Fruit fly (Drosophila melanogaster): Measurements from ENCODE around the gene kkv.

DNA sequence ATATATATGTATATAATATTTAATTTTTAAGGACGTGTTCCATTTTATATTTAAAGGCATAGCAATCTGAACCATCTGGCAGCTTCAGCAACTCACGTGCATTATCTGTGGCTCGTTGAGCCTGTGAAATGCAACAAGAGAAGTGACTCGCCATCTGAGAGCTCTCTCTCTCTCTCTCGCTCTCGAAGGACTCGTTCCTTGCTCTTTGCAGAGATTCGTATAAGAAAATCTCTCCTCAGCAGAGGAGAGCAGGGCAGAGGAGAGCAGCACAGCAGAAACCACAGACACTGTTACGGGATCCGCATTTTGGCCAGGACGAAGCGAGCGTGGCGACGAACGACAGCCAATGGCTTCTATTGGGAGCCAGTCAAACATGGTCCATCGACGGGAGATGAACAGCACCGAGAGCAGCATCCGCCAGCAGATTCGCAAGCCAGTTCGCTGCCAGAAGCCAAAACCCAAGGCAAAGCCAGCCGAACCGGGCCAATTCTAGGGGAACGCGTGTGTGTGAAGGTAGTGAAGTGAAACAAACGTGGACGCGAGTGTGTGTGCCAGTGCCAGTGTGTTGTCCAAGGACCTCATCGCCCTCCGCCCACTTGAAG lies 21.6 kb upstream of the kkv start, which contains the start of gene CG14669:
- TF ChIP-seq eg (GFP tag; IDR thresholded peaks at IDR 0.05) (no peak), fd59A (GFP tag; optimal IDR thresholded peaks at IDR 0.05) (no peak), CG16779 (tag; optimal IDR thresholded peaks at IDR 0.05) (no peak), CG11762 (GFP tag; optimal IDR thresholded peaks at IDR 0.05; ENCODE audit: insufficient read depth) (no peak), CG6163 (GFP tag; IDR thresholded peaks at IDR 0.05) (no peak)

Data from whole organism, prepupa.